Worm (Caenorhabditis elegans): ENCODE results near the gene Y26G10.4.

The Y26G10.4 gene

DNA sequence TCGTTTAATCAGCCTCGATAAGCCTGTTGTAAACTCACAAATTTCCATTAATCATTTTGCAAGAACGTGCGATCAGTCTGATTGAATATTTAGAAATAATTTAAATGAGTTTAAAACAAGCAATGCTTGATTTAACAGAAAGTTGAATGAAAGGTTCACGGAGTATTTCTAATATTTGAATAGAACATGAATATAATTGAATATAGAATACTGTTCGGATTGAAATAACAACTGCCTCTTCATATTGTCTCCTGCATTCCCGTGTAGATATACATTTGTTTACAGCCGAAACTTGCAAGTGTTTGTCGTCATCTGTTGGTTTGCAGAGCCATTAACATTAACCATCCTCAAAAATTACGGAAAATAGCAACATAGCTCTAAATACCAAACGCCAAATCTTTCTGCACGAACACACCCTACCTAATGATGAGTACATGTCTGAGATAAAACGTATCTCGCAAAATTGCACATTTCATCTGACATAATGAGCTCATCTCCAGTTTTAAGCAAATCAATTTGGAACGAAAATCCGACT is 1.8 kb upstream of the Y26G10.4 start, which contains the start of the genes Y26G10.5 and srh-32:
TSS of gene Y26G10.5 (minus strand) at position 101 of the 535 bp plus-strand sequence.
TSS of gene srh-32 (plus strand) at position 485 of the 535 bp plus-strand sequence.
- TF ChIP-seq nhr-28 (tag; optimal IDR thresholded peaks at IDR 0.05) (no peak), unc-62 (GFP tag; optimal IDR thresholded peaks at IDR 0.05) (no peak), C34B4.2 (tag; optimal IDR thresholded peaks at IDR 0.05) (no peak), nhr-12 (tag; optimal IDR thresholded peaks at IDR 0.05) (no peak), zag-1 (tag; optimal IDR thresholded peaks at IDR 0.05) (no peak), fos-1 (tag; optimal IDR thresholded peaks at IDR 0.05) (no peak), nhr-20 (tag; optimal IDR thresholded peaks at IDR 0.05) (no peak), elt-2 (tag; optimal IDR thresholded peaks at IDR 0.05) (no peak), dsc-1 (tag; optimal IDR thresholded peaks at IDR 0.05) (no peak), aly-2 (tag; optimal IDR thresholded peaks at IDR 0.05) (no peak), fkh-10 (GFP tag; optimal IDR thresholded peaks at IDR 0.05) (no peak), nhr-85 (tag) (no peak), snpc-4 (tag; optimal IDR thresholded peaks at IDR 0.05) (no peak), F16B12.6 (tag; optimal IDR thresholded peaks at IDR 0.05) (no peak), efl-3 (GFP tag; optimal IDR thresholded peaks at IDR 0.05) (no peak), fkh-8 (tag; optimal IDR thresholded peaks at IDR 0.05) (no peak)

DNA sequence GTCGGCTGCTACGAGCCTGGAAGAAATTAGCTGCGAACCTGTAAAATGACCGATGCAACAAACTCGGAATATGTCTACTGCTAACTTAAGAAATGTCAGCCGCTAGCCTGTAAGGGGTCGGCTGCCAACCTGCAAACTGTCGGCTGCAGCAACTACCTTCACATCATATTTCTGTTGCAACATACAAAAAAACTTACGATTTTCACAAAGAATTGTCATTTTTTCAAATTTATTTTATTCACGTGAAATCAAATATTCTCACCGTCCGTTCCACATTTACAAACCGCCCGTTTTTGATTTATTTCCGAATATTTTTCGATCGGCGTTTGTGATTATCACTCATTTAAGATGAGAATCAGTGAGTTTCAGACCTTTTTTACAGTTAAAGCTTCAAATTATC is 662 bp upstream of the Y26G10.4 start, which contains the start of gene Y26G10.6:
TSS of gene Y26G10.6 (plus strand) at position 301 of the 400 bp plus-strand sequence.
- TF ChIP-seq fos-1 (tag; optimal IDR thresholded peaks at IDR 0.05) (no peak), nhr-77 (tag; optimal IDR thresholded peaks at IDR 0.05) (no peak), rnt-1 (tag; optimal IDR thresholded peaks at IDR 0.05) (no peak), sup-37 (GFP tag; optimal IDR thresholded peaks at IDR 0.05) (no peak), ces-1 (GFP tag; optimal IDR thresholded peaks at IDR 0.05) (no peak), xbp-1 (tag; optimal IDR thresholded peaks at IDR 0.05) (no peak), elt-2 (tag; optimal IDR thresholded peaks at IDR 0.05) (no peak), grh-1 (GFP tag; IDR thresholded peaks at IDR 0.05) (no peak), aha-1 (tag; optimal IDR thresholded peaks at IDR 0.05) (no peak), pax-3 (tag; optimal IDR thresholded peaks at IDR 0.05) (no peak), efl-3 (GFP tag; optimal IDR thresholded peaks at IDR 0.05) (no peak), ceh-8 (GFP tag; optimal IDR thresholded peaks at IDR 0.05) (no peak), egl-27 (tag; optimal IDR thresholded peaks at IDR 0.05) (no peak), C04F5.9 (tag; optimal IDR thresholded peaks at IDR 0.05) (no peak), hlh-17 (GFP tag; optimal IDR thresholded peaks at IDR 0.05; ENCODE audit: borderline replicate concordance) (no peak), lin-39 (tag; optimal IDR thresholded peaks at IDR 0.05) (no peak), tbx-2 (tag; optimal IDR thresholded peaks at IDR 0.05) (no peak)

- TF ChIP-seq nhr-11 (tag; optimal IDR thresholded peaks at IDR 0.05): no peak
- TF ChIP-seq blmp-1 (tag; optimal IDR thresholded peaks at IDR 0.05): no peak
- no peak for TF ChIP-seq snpc-4 (tag; optimal IDR thresholded peaks at IDR 0.05)
- TF ChIP-seq C34B4.2 (tag; optimal IDR thresholded peaks at IDR 0.05): no peak
- TF ChIP-seq mep-1 (tag; optimal IDR thresholded peaks at IDR 0.05): no peak
- no peak for TF ChIP-seq pqm-1 (tag; optimal IDR thresholded peaks at IDR 0.05)
- no peak for TF ChIP-seq elt-2 (tag; optimal IDR thresholded peaks at IDR 0.05)
- no peak for TF ChIP-seq dsc-1 (tag; optimal IDR thresholded peaks at IDR 0.05)
- TF ChIP-seq fkh-10 (GFP tag; optimal IDR thresholded peaks at IDR 0.05): no peak
- TF ChIP-seq mdl-1 (tag; optimal IDR thresholded peaks at IDR 0.05): no peak
- no peak for TF ChIP-seq lsy-2 (tag; optimal IDR thresholded peaks at IDR 0.05)
- no peak for TF ChIP-seq skn-1 (tag; optimal IDR thresholded peaks at IDR 0.05)
These were observed 2.2 kb downstream of the Y26G10.4 start, which contains the start of gene spp-29 for ce11 chrV:17696753-17697152. spp-29 (minus strand) TSS chrV:17696853.

DNA sequence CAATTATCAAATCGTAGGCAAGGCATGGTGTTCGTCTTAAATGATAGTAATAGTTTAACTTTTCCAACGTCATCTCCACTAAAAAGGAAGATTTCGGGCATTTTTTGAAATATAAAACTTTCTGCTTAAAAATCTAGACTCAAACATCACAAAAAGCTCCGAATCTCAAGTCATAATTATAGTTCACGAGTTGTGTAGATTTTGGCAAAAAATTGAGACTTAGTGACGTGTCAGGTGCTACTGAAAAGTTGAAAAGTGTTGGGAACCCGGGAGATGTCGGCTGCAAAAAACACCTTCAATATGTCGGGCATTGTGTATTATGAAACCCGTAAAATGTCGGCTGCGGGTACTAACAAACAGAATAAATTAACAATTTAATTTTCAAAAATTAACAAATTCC is 3.2 kb downstream of the Y26G10.4 start, which contains the start of gene Y26G10.1:
TSS of gene Y26G10.1 (minus strand) at position 101 of the 400 bp plus-strand sequence.
- TF ChIP-seq swsn-7 (tag; optimal IDR thresholded peaks at IDR 0.05) (no peak), C16A3.4 (tag; optimal IDR thresholded peaks at IDR 0.05) (no peak), sox-4 (tag; optimal IDR thresholded peaks at IDR 0.05) (no peak), mab-9 (GFP tag; IDR thresholded peaks at IDR 0.05) (no peak), efl-3 (GFP tag; optimal IDR thresholded peaks at IDR 0.05) (no peak), pax-3 (tag; optimal IDR thresholded peaks at IDR 0.05) (no peak), C34B4.2 (tag; optimal IDR thresholded peaks at IDR 0.05) (no peak), dsc-1 (tag; optimal IDR thresholded peaks at IDR 0.05) (no peak), lin-35 (GFP tag; optimal IDR thresholded peaks at IDR 0.05) (no peak), pqm-1 (tag; optimal IDR thresholded peaks at IDR 0.05) (no peak), mef-2 (tag; optimal IDR thresholded peaks at IDR 0.05) (no peak), efl-1 (optimal IDR thresholded peaks at IDR 0.05) (no peak), efl-1 (GFP tag; optimal IDR thresholded peaks at IDR 0.05 in 1 of 2) (no peak), zag-1 (tag; optimal IDR thresholded peaks at IDR 0.05) (no peak), dpl-1 (GFP tag; optimal IDR thresholded peaks at IDR 0.05) (no peak), lin-15B (tag; optimal IDR thresholded peaks at IDR 0.05) (no peak), tbx-2 (tag; optimal IDR thresholded peaks at IDR 0.05) (no peak), ceh-8 (GFP tag; optimal IDR thresholded peaks at IDR 0.05) (no peak), unc-98 (GFP tag; IDR thresholded peaks at IDR 0.05) (no peak)
